Fruit fly (Drosophila melanogaster) whole organism, embryonic: ENCODE data around the gene UGP.

Experiments
- Adf1 ChIP-seq: fragments of 200-800 bp; sonication (Bioruptor generic); IDR thresholded peaks from 2 replicates; pipeline ENCODE4 v1.3.6; 2022; ENCODE audit warnings: missing biosample characterization, missing genetic modification characterization
- B-H2 ChIP-seq: fragments of 200-800 bp; sonication (Bioruptor generic); optimal IDR thresholded peaks from 2 replicates; lab custom pipeline; 2018; ENCODE audit warnings: missing biosample characterization, mild to moderate bottlenecking, missing genetic modification characterization
- CG10462 ChIP-seq: fragments of 200-800 bp; sonication (Bioruptor generic); optimal IDR thresholded peaks from 2 replicates; lab custom pipeline; 2016; ENCODE audit warnings: missing biosample characterization, missing genetic modification characterization
- CG12155 ChIP-seq: fragments of 200-800 bp; sonication (Bioruptor generic); optimal IDR thresholded peaks from 3 replicates; lab custom pipeline; 2016; ENCODE audit warnings: missing biosample characterization, missing genetic modification characterization
- CG12299 ChIP-seq: fragments of 200-800 bp; sonication (Bioruptor generic); optimal IDR thresholded peaks from 2 replicates; lab custom pipeline; 2018; ENCODE audit warnings: missing biosample characterization, mild to moderate bottlenecking, missing genetic modification characterization
- CG13624 ChIP-seq: fragments of 200-800 bp; sonication (Bioruptor generic); optimal IDR thresholded peaks from 2 replicates; lab custom pipeline; 2016; ENCODE audit warnings: missing biosample characterization, missing genetic modification characterization
- CG13775 ChIP-seq: fragments of 200-800 bp; sonication (Bioruptor generic); optimal IDR thresholded peaks from 3 replicates; lab custom pipeline; 2017; ENCODE audit warnings: missing biosample characterization, mild to moderate bottlenecking, missing genetic modification characterization
- CG13894 ChIP-seq: fragments of 200-800 bp; sonication (Bioruptor generic); optimal IDR thresholded peaks from 3 replicates; lab custom pipeline; 2018; ENCODE audit warnings: missing biosample characterization, mild to moderate bottlenecking, missing genetic modification characterization, moderate library complexity
- CG14710 ChIP-seq: fragments of 200-800 bp; sonication (Bioruptor generic); optimal IDR thresholded peaks from 3 replicates; lab custom pipeline; 2019; ENCODE audit warnings: missing biosample characterization, mild to moderate bottlenecking, missing genetic modification characterization, moderate library complexity
- CG14860 ChIP-seq: fragments of 200-800 bp; sonication (Bioruptor generic); IDR thresholded peaks from 3 replicates; pipeline ENCODE4 v1.3.6; 2022; ENCODE audit warnings: missing biosample characterization, missing genetic modification characterization; ENCODE audit not compliant: partially characterized antibody
- CG17361 ChIP-seq: fragments of 200-800 bp; sonication (Bioruptor generic); IDR thresholded peaks from 3 replicates; pipeline ENCODE4 v1.3.6; 2022; ENCODE audit warnings: missing biosample characterization, missing genetic modification characterization
- CG17829 ChIP-seq: fragments of 200-800 bp; optimal IDR thresholded peaks from 2 replicates; lab custom pipeline; 2019; ENCODE audit warnings: missing biosample characterization, mild to moderate bottlenecking, missing genetic modification characterization, moderate library complexity
- CG17912 ChIP-seq: fragments of 200-800 bp; sonication (Bioruptor generic); optimal IDR thresholded peaks from 2 replicates; lab custom pipeline; 2018; ENCODE audit warnings: missing biosample characterization, mild to moderate bottlenecking, missing genetic modification characterization
- CG2120 ChIP-seq: fragments of 200-800 bp; sonication (Bioruptor generic); optimal IDR thresholded peaks from 3 replicates; lab custom pipeline; 2016; ENCODE audit warnings: missing biosample characterization, missing genetic modification characterization
- CG3847 ChIP-seq: fragments of 200-800 bp; sonication (Bioruptor generic); IDR thresholded peaks from 2 replicates; pipeline ENCODE4 v1.3.6; 2022; ENCODE audit warnings: missing biosample characterization, missing genetic modification characterization
- CG4360 ChIP-seq: fragments of 200-800 bp; sonication (Bioruptor generic); IDR thresholded peaks from 2 replicates; pipeline ENCODE4 v1.3.6; 2022; ENCODE audit warnings: missing biosample characterization, missing genetic modification characterization
- CG9437 ChIP-seq: fragments of 200-800 bp; sonication (Bioruptor generic); optimal IDR thresholded peaks from 2 replicates; lab custom pipeline; 2018; ENCODE audit warnings: missing biosample characterization, mild to moderate bottlenecking, missing genetic modification characterization
- CG9797 ChIP-seq: fragments of 200-800 bp; sonication (Bioruptor generic); optimal IDR thresholded peaks from 3 replicates; lab custom pipeline; 2018; ENCODE audit warnings: missing biosample characterization, mild to moderate bottlenecking, missing genetic modification characterization
- CG9817 ChIP-seq: fragments of 200-800 bp; sonication (Bioruptor generic); optimal IDR thresholded peaks from 2 replicates; lab custom pipeline; 2018; ENCODE audit warnings: missing biosample characterization, mild to moderate bottlenecking, missing genetic modification characterization, moderate library complexity
- Dek ChIP-seq: fragments of 200-800 bp; sonication (Bioruptor generic); optimal IDR thresholded peaks from 3 replicates; lab custom pipeline; 2019; ENCODE audit warnings: missing biosample characterization, mild to moderate bottlenecking, missing genetic modification characterization, moderate library complexity
- E2f2 ChIP-seq: fragments of 200-800 bp; sonication (Bioruptor generic); IDR thresholded peaks from 2 replicates; pipeline ENCODE4 v1.3.6; 2022; ENCODE audit warnings: missing biosample characterization, missing genetic modification characterization
- Eip74EF ChIP-seq, 2 experiments: fragments of 200-800 bp in 1 of 2; fragments of >200 bp in 1 of 2; sonication (Bioruptor generic) in 1 of 2; optimal IDR thresholded peaks; 2 replicates each; lab custom pipeline; 2017 to 2019; ENCODE audit warnings: missing biosample characterization in 2 of 2, missing genetic modification characterization in 2 of 2, mild to moderate bottlenecking in 1 of 2, moderate library complexity in 1 of 2
- Gug ChIP-seq: fragments of 200-800 bp; sonication (Bioruptor generic); IDR thresholded peaks from 4 replicates; pipeline ENCODE4 v1.3.6; 2022; ENCODE audit warnings: missing biosample characterization, missing genetic modification characterization
- HLH54F ChIP-seq: fragments of 200-800 bp; sonication (Bioruptor generic); optimal IDR thresholded peaks from 3 replicates; lab custom pipeline; 2016; ENCODE audit warnings: missing biosample characterization, missing genetic modification characterization
- HmgZ ChIP-seq: fragments of 200-800 bp; sonication (Bioruptor generic); optimal IDR thresholded peaks from 2 replicates; lab custom pipeline; 2018; ENCODE audit warnings: missing biosample characterization, mild to moderate bottlenecking, missing genetic modification characterization
- Hmr ChIP-seq: fragments of 200-800 bp; sonication (Bioruptor generic); optimal IDR thresholded peaks from 3 replicates; lab custom pipeline; 2017; ENCODE audit warnings: mild to moderate bottlenecking, missing biosample characterization, missing genetic modification reagents, missing genetic modification characterization
- MESR4 ChIP-seq: fragments of 200-800 bp; sonication (Bioruptor generic); optimal IDR thresholded peaks from 2 replicates; lab custom pipeline; 2018; ENCODE audit warnings: missing biosample characterization, mild to moderate bottlenecking, missing genetic modification characterization, moderate library complexity
- NC2β ChIP-seq: fragments of 200-800 bp; sonication (Bioruptor generic); optimal IDR thresholded peaks from 2 replicates; lab custom pipeline; 2016; ENCODE audit warnings: missing biosample characterization, missing genetic modification characterization
- NFAT ChIP-seq: fragments of 200-800 bp; sonication (Bioruptor generic); IDR thresholded peaks from 2 replicates; pipeline ENCODE4 v1.3.6; 2022; ENCODE audit warnings: missing biosample characterization, missing genetic modification characterization
- Rfx ChIP-seq: fragments of 200-800 bp; sonication (Bioruptor generic); IDR thresholded peaks from 2 replicates; pipeline ENCODE4 v1.3.6; 2022; ENCODE audit warnings: missing biosample characterization, missing genetic modification characterization
- Scr ChIP-seq: fragments of 200-800 bp; sonication (Bioruptor generic); IDR thresholded peaks from 2 replicates; pipeline ENCODE4 v1.3.6; 2022; ENCODE audit warnings: missing biosample characterization, missing genetic modification characterization; ENCODE audit not compliant: partially characterized antibody
- amos ChIP-seq: fragments of 200-800 bp; sonication (Bioruptor generic); IDR thresholded peaks from 2 replicates; pipeline ENCODE4 v1.3.6; 2022; ENCODE audit warnings: missing biosample characterization, missing genetic modification characterization; ENCODE audit not compliant: partially characterized antibody
- chif ChIP-seq, 2 experiments: fragments of 200-800 bp; sonication (Bioruptor generic); optimal IDR thresholded peaks; 3 replicates each; lab custom pipeline; 2016; ENCODE audit warnings: missing biosample characterization in 2 of 2, missing genetic modification characterization in 2 of 2
- ftz-f1 ChIP-seq: fragments of 200-800 bp; sonication (Bioruptor generic); optimal IDR thresholded peaks from 2 replicates; lab custom pipeline; 2016; ENCODE audit warnings: missing biosample characterization, missing genetic modification characterization
- kay ChIP-seq: fragments of 200-800 bp; sonication (Bioruptor generic); optimal IDR thresholded peaks from 2 replicates; lab custom pipeline; 2016; ENCODE audit warnings: missing biosample characterization, missing genetic modification characterization
- mld ChIP-seq: fragments of 200-800 bp; sonication (Bioruptor generic); IDR thresholded peaks from 3 replicates; pipeline ENCODE4 v1.3.6; 2022; ENCODE audit warnings: missing biosample characterization, missing genetic modification characterization; ENCODE audit not compliant: partially characterized antibody
- otp ChIP-seq: fragments of 200-800 bp; sonication (Bioruptor generic); IDR thresholded peaks from 3 replicates; pipeline ENCODE4, ENCODE4 v1.3.6; 2022; ENCODE audit warnings: missing biosample characterization, missing genetic modification characterization
- scrt ChIP-seq: fragments of 200-800 bp; sonication (Bioruptor generic); optimal IDR thresholded peaks from 2 replicates; lab custom pipeline; 2018; ENCODE audit warnings: missing biosample characterization, mild to moderate bottlenecking, missing genetic modification characterization, moderate library complexity
- sens ChIP-seq: fragments of 200-800 bp; sonication (Bioruptor generic); peaks from one replicate; lab custom pipeline; 2016; ENCODE audit warnings: missing biosample characterization, missing genetic modification characterization
- sens-2 ChIP-seq: fragments of 200-800 bp; sonication (Bioruptor generic); IDR thresholded peaks from 2 replicates; pipeline ENCODE4 v1.3.6; 2022; ENCODE audit warnings: missing biosample characterization, missing genetic modification characterization
- sima ChIP-seq: fragments of 200-800 bp; sonication (Bioruptor generic); optimal IDR thresholded peaks from 2 replicates; lab custom pipeline; 2016; ENCODE audit warnings: missing biosample characterization, missing genetic modification characterization
- sisA ChIP-seq: fragments of 200-800 bp; sonication (Bioruptor generic); IDR thresholded peaks from 2 replicates; pipeline ENCODE4 v1.3.6; 2022; ENCODE audit warnings: missing biosample characterization, missing genetic modification characterization
- sqz ChIP-seq: fragments of 200-800 bp; sonication (Bioruptor generic); optimal IDR thresholded peaks from 3 replicates; lab custom pipeline; 2018; ENCODE audit warnings: missing biosample characterization, mild to moderate bottlenecking, missing genetic modification characterization
- ssp ChIP-seq: fragments of 200-800 bp; sonication (Bioruptor generic); IDR thresholded peaks from 2 replicates; pipeline ENCODE4 v1.3.6; 2022; ENCODE audit warnings: missing biosample characterization, missing genetic modification characterization
- tin ChIP-seq: fragments of 200-800 bp; sonication (Bioruptor generic); optimal IDR thresholded peaks from 3 replicates; lab custom pipeline; 2016; ENCODE audit warnings: missing biosample characterization, missing genetic modification characterization
- trem ChIP-seq: fragments of 200-800 bp; optimal IDR thresholded peaks from 3 replicates; lab custom pipeline; 2019; ENCODE audit warnings: missing biosample characterization, mild to moderate bottlenecking, missing genetic modification characterization, moderate library complexity
- vfl ChIP-seq: fragments of 200-800 bp; sonication (Bioruptor generic); optimal IDR thresholded peaks from 2 replicates; lab custom pipeline; 2016; ENCODE audit warnings: missing biosample characterization, missing genetic modification characterization
- vnd ChIP-seq: fragments of 200-800 bp; sonication (Bioruptor generic); IDR thresholded peaks from 3 replicates; pipeline ENCODE4 v1.3.6; 2022; ENCODE audit warnings: missing biosample characterization, missing genetic modification characterization; ENCODE audit not compliant: partially characterized antibody
- vvl ChIP-seq: fragments of 200-800 bp; sonication (Bioruptor generic); IDR thresholded peaks from 2 replicates; pipeline ENCODE4 v1.3.6; 2022; ENCODE audit warnings: missing biosample characterization, missing genetic modification characterization

Gene UGP

DNA sequence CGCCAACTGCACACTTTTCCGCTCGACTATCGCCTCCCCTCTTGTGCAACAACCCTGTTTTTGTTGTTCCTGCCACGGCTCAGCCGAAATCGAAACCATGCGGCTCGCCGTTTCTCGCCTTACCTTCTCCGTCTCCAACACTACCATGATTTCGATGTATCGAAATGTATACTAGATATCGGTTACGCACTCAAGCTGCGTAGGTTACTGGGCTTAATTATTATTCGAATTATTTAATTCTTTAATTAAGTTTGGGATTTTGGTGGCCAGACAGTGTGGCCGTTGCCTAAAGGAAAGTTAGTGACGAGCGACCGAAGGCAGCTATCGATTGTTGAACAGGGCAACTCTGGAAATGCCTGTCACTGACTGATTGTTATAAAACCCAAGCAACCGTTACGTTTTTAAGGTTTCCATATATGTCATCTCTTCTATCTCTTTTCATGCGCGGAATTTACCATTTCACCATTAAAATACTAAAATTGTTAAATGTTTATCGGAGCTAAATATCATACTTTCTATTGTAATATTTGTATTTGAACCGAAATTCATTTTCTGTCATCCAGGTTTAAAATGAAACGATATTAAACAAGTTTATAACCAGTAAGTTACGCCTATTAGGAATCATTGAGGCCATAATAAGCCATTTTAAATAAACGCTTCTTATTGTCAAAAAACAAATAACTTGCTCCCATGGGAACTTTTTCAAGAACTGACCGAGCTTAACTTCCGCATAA, 43.6 kb upstream of the UGP start, which contains the start of gene eIF4E1 (continued):
- peak; percentile 1 for TF ChIP-seq Dek (tag; lab: Kevin White, UChicago)
- TF ChIP-seq sisA (GFP tag; lab: Robert Waterston, UW): peak; percentile 29; the same call in 1 of the 2 replicates
- 0 out of 2 replicates have a peak, but pooled peaks have one; percentile 28 for TF ChIP-seq Adf1
- TF ChIP-seq CG9797: peak; percentile 91
- peak; percentile 86 for TF ChIP-seq MESR4 (GFP tag; lab: Kevin White, UChicago)
- peak; percentile 7 for TF ChIP-seq NC2β
- peak; percentile 29 for TF ChIP-seq CG17912 (GFP tag; lab: Kevin White, UChicago)
- no peak for TF ChIP-seq sens-2 (GFP tag; lab: Robert Waterston, UW)
- peak; percentile 8 for TF ChIP-seq CG13775
- TF ChIP-seq trem (tag; lab: Kevin White, UChicago): peak; percentile 57
- peak; percentile 13 for TF ChIP-seq CG2120 (GFP tag; lab: Kevin White, UChicago)
- TF ChIP-seq sens (GFP tag; lab: Kevin White, UChicago): peak; percentile 78
- peak; percentile 76 for TF ChIP-seq Scr (GFP tag; lab: Robert Waterston, UW)
- TF ChIP-seq Eip74EF (GFP tag; optimal IDR thresholded peaks at IDR 0.05; lab: Kevin White, UChicago): no peak
- peak; percentile 36; the same call in 2 of the 3 replicates for TF ChIP-seq CG14860 (GFP tag; lab: Robert Waterston, UW)
- peak in 1 of 2 experiments; percentile 4 for TF ChIP-seq chif (GFP tag; optimal IDR thresholded peaks at IDR 0.05; lab: Kevin White, UChicago)
- peak; percentile 28 for TF ChIP-seq vfl (GFP tag; lab: Kevin White, UChicago)
- TF ChIP-seq sima (GFP tag; lab: Kevin White, UChicago): no peak
- TF ChIP-seq ftz-f1 (GFP tag; lab: Kevin White, UChicago): peak; percentile 40
- peak; percentile 38 for TF ChIP-seq ssp (GFP tag; lab: Robert Waterston, UW)
- peak; percentile 75 for TF ChIP-seq CG3847 (GFP tag; lab: Robert Waterston, UW)
- peak; percentile 40 for TF ChIP-seq CG13624 (GFP tag; lab: Kevin White, UChicago)
- no peak for TF ChIP-seq tin
- peak; percentile 73 for TF ChIP-seq CG17829 (tag; lab: Kevin White, UChicago)
- peak; percentile 2 for TF ChIP-seq B-H2 (GFP tag; lab: Kevin White, UChicago)
- peak; percentile 86 for TF ChIP-seq amos (GFP tag; lab: Robert Waterston, UW)
- TF ChIP-seq CG12155: peak; percentile 11
- TF ChIP-seq Hmr: peak; percentile 47
- TF ChIP-seq kay (GFP tag; lab: Kevin White, UChicago): peak; percentile 23
- TF ChIP-seq CG4360 (GFP tag; lab: Robert Waterston, UW): peak; percentile 52; the same call in 1 of the 2 replicates
- no peak for TF ChIP-seq CG12299 (tag; lab: Kevin White, UChicago)
- TF ChIP-seq Gug (GFP tag; lab: Robert Waterston, UW): peak; percentile 33; the same call in 1 of the 4 replicates
- no peak for TF ChIP-seq sqz (GFP tag; lab: Kevin White, UChicago)
- TF ChIP-seq mld: peak; percentile 68
- peak; percentile 28; the same call in 1 of the 3 replicates for TF ChIP-seq CG17361
- peak; percentile 54; the same call in 1 of the 2 replicates for TF ChIP-seq NFAT (GFP tag; lab: Robert Waterston, UW)
- peak; percentile 75 for TF ChIP-seq CG10462 (GFP tag; lab: Kevin White, UChicago)
- TF ChIP-seq Rfx: peak; percentile 65
- TF ChIP-seq vnd (GFP tag; lab: Robert Waterston, UW): peak; percentile 74; the same call in 2 of the 3 replicates
- no peak for TF ChIP-seq scrt
- TF ChIP-seq CG13894: peak; percentile 31
- peak; percentile 71 for TF ChIP-seq CG14710 (tag; lab: Kevin White, UChicago)
- peak; percentile 42 for TF ChIP-seq HmgZ
- peak; percentile 96 for TF ChIP-seq CG9437
- TF ChIP-seq CG9817 (tag; lab: Kevin White, UChicago): no peak
- no peak; the same call in 2 of the 3 replicates for TF ChIP-seq otp (GFP tag; lab: Robert Waterston, UW)
- TF ChIP-seq HLH54F (GFP tag; lab: Kevin White, UChicago): peak; percentile 29
- peak; percentile 4; the same call in 1 of the 2 replicates for TF ChIP-seq vvl (GFP tag; lab: Robert Waterston, UW)
- peak; percentile 50 for TF ChIP-seq E2f2 (GFP tag; lab: Robert Waterston, UW)
